Worm (Caenorhabditis elegans) whole organism, L2 larva: Measurements from ENCODE around the gene Y116F11B.6.

Experiments
- F13H6.1 ChIP-seq: sonication (generic microtip); optimal IDR thresholded peaks from 2 replicates; lab custom pipeline; 2016; ENCODE audit warnings: missing genetic modification characterization, missing compliant biosample characterization
- R02D3.7 ChIP-seq: fragments of 150-350 bp; optimal IDR thresholded peaks from 2 replicates; lab custom pipeline; 2014; ENCODE audit warnings: missing biosample characterization, missing genetic modification characterization
- Y55F3AM.14 ChIP-seq: fragments of 200-800 bp; sonication (Bioruptor generic); optimal IDR thresholded peaks from 2 replicates; lab custom pipeline; 2018; ENCODE audit warnings: mild to moderate bottlenecking, missing genetic modification characterization, missing compliant biosample characterization
- ZK546.5 ChIP-seq: sonication (generic microtip); optimal IDR thresholded peaks from 2 replicates; lab custom pipeline; 2017; ENCODE audit warnings: missing biosample characterization, missing genetic modification characterization
- aly-2 ChIP-seq: fragments of 150-350 bp; optimal IDR thresholded peaks from 2 replicates; lab custom pipeline; 2014; ENCODE audit warnings: missing biosample characterization, missing genetic modification characterization
- ama-1 ChIP-seq: fragments of 150-350 bp; optimal IDR thresholded peaks from 2 replicates; lab custom pipeline; 2018; ENCODE audit warnings: inconsistent platforms
- blmp-1 ChIP-seq: sonication (generic microtip); optimal IDR thresholded peaks from 2 replicates; lab custom pipeline; 2017; ENCODE audit warnings: missing genetic modification characterization, mild to moderate bottlenecking, missing compliant biosample characterization, antibody characterized with exemption, moderate library complexity; ENCODE audit not compliant: insufficient read depth
- crh-2 ChIP-seq: sonication (generic microtip); optimal IDR thresholded peaks from 2 replicates; lab custom pipeline; 2017; ENCODE audit warnings: missing biosample characterization, missing genetic modification characterization
- dmd-4 ChIP-seq: sonication (generic microtip); optimal IDR thresholded peaks from 2 replicates; lab custom pipeline; 2017; ENCODE audit warnings: missing biosample characterization, missing genetic modification characterization
- elt-3 ChIP-seq: sonication (generic microtip); optimal IDR thresholded peaks from 2 replicates; lab custom pipeline; 2017; ENCODE audit warnings: missing biosample characterization, missing genetic modification characterization
- lin-11 ChIP-seq: fragments of 150-350 bp; sonication (generic microtip); optimal IDR thresholded peaks from 2 replicates; lab custom pipeline; 2014; ENCODE audit warnings: missing biosample characterization, missing genetic modification characterization, inconsistent platforms, mixed read lengths
- nhr-10 ChIP-seq: sonication (generic microtip); optimal IDR thresholded peaks from 2 replicates; lab custom pipeline; 2017; ENCODE audit warnings: missing biosample characterization, missing genetic modification characterization
- nhr-12 ChIP-seq: fragments of 150-350 bp; optimal IDR thresholded peaks from 2 replicates; lab custom pipeline; 2014; ENCODE audit warnings: missing biosample characterization, missing genetic modification characterization
- nhr-21 ChIP-seq: fragments of 150-350 bp; optimal IDR thresholded peaks from 2 replicates; lab custom pipeline; 2014; ENCODE audit warnings: missing biosample characterization, missing genetic modification characterization
- nhr-237 ChIP-seq: fragments of 150-350 bp; optimal IDR thresholded peaks from 2 replicates; lab custom pipeline; 2014; ENCODE audit warnings: missing biosample characterization, missing genetic modification characterization
- nhr-25 ChIP-seq: fragments of 150-350 bp; sonication (generic microtip); optimal IDR thresholded peaks from 3 replicates; lab custom pipeline; 2014; ENCODE audit warnings: missing biosample characterization, missing genetic modification characterization
- nhr-6 ChIP-seq: fragments of 150-350 bp; optimal IDR thresholded peaks from 2 replicates; lab custom pipeline; 2014; ENCODE audit warnings: missing biosample characterization, missing genetic modification characterization
- sem-4 ChIP-seq: fragments of 150-350 bp; optimal IDR thresholded peaks from 2 replicates; lab custom pipeline; 2014; ENCODE audit warnings: missing biosample characterization, missing genetic modification reagents, missing genetic modification characterization
- sma-3 ChIP-seq: sonication (generic microtip); optimal IDR thresholded peaks from 2 replicates; lab custom pipeline; 2016; ENCODE audit warnings: missing genetic modification reagents, missing genetic modification characterization, missing compliant biosample characterization
- sma-9 ChIP-seq, 2 experiments: fragments of 150-350 bp in 1 of 2; sonication (generic microtip) in 1 of 2; optimal IDR thresholded peaks; 2 replicates each; lab custom pipeline; 2014 to 2016; ENCODE audit warnings: missing genetic modification characterization in 2 of 2, mild to moderate bottlenecking in 1 of 2, missing biosample characterization in 1 of 2, missing compliant biosample characterization in 1 of 2, missing genetic modification reagents in 1 of 2, moderate library complexity in 1 of 2
- snpc-4 ChIP-seq: fragments of 150-350 bp; optimal IDR thresholded peaks from 2 replicates; lab custom pipeline; 2014; ENCODE audit warnings: missing biosample characterization, missing genetic modification characterization
- unc-62 ChIP-seq: fragments of 150-350 bp; optimal IDR thresholded peaks from 2 replicates; lab custom pipeline; 2014; ENCODE audit warnings: missing biosample characterization, missing genetic modification reagents, missing genetic modification characterization
- zag-1 ChIP-seq: fragments of 150-350 bp; optimal IDR thresholded peaks from 2 replicates; lab custom pipeline; 2014; ENCODE audit warnings: missing biosample characterization, missing genetic modification characterization
- ztf-11 ChIP-seq: sonication (generic microtip); optimal IDR thresholded peaks from 2 replicates; lab custom pipeline; 2017; ENCODE audit warnings: missing biosample characterization, missing genetic modification characterization
- ztf-4 ChIP-seq: fragments of 150-350 bp; optimal IDR thresholded peaks from 2 replicates; lab custom pipeline; 2014; ENCODE audit warnings: missing biosample characterization, missing genetic modification characterization

The Y116F11B.6 gene

ce11 chrV:19802797-19803196 lies 43.0 kb downstream of the Y116F11B.6 start:
- no peak for TF ChIP-seq Y55F3AM.14 (GFP tag; lab: Kevin White, UChicago)
- TF ChIP-seq sma-3 (GFP tag; lab: Kevin White, UChicago) = no peak
- no peak for TF ChIP-seq sem-4 (tag; lab: Kevin White, UChicago)
- no peak for TF ChIP-seq ZK546.5 (tag; lab: Kevin White, UChicago)
- TF ChIP-seq nhr-10 (tag; lab: Kevin White, UChicago) = no peak
- no peak for TF ChIP-seq lin-11 (tag; lab: Kevin White, UChicago)
- no peak for TF ChIP-seq blmp-1 (tag; lab: Kevin White, UChicago)
- no peak for TF ChIP-seq elt-3 (tag; lab: Kevin White, UChicago)
- no peak for TF ChIP-seq ztf-4
- no peak for TF ChIP-seq nhr-12 (tag; lab: Kevin White, UChicago)
- no peak for TF ChIP-seq R02D3.7
- no peak for TF ChIP-seq nhr-237 (tag; lab: Kevin White, UChicago)
- no peak for TF ChIP-seq snpc-4 (tag; lab: Kevin White, UChicago)
- no peak for TF ChIP-seq nhr-6
- TF ChIP-seq sma-9 (GFP tag; optimal IDR thresholded peaks at IDR 0.05; lab: Kevin White, UChicago) = no peak
- TF ChIP-seq sma-9 (tag; optimal IDR thresholded peaks at IDR 0.05; lab: Kevin White, UChicago) = no peak
- no peak for TF ChIP-seq crh-2 (tag; lab: Kevin White, UChicago)
- TF ChIP-seq dmd-4 (tag; lab: Kevin White, UChicago) = no peak

DNA sequence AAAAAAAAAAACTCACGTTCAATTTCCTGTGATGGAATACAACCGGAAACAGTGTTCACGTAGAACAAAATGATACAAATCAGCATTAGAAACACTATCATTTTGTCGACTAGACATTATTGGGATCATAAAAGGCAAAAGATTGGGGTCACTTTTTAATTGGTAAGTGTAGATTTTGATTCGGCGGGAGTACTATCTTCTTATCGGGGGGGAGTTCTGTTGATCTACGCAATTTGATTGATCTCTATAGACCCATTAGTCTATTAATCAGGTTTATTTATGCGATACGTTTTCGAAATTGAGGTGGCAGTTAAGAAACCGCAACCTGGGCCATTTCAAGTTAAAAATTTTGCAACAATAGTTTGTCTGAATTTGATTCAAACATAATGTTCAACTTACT lies 44.7 kb downstream of the Y116F11B.6 start, which contains the start of gene Y116F11B.2:
Gene Y116F11B.2 (minus strand): TSS at position 101 of the 400 bp plus-strand sequence.
- TF ChIP-seq zag-1 (tag; lab: Kevin White, UChicago) (no peak), nhr-25 (tag; lab: Kevin White, UChicago) (no peak), unc-62 (GFP tag; lab: Kevin White, UChicago) (no peak), ztf-11 (tag; lab: Kevin White, UChicago) (no peak), nhr-21 (tag; lab: Kevin White, UChicago) (no peak), aly-2 (tag; lab: Kevin White, UChicago) (no peak), ama-1 (lab: Kevin White, UChicago) (no peak), lin-11 (tag; lab: Kevin White, UChicago) (no peak), nhr-10 (tag; lab: Kevin White, UChicago) (no peak)

DNA sequence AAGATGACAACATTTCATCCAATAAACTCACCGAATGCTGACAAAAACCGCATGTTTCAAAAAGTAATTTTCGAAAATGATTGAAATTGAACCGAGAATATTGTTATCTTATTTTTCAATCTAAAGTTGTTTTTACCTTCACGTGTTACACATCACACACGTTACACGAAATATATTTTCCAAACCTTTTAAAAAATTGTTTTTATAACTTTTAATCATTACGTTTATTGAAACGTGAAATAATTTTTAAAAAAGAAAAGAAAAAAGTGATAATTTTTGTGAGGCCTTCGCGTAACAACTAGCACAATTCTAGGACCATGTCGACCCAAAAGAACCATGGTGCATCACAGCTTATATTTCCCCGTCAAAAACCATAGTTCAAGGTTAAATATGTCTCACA lies 50.8 kb downstream of the Y116F11B.6 start, which contains the start of gene M162.7:
Gene M162.7 (minus strand): TSS at position 101 of the 400 bp plus-strand sequence.
- TF ChIP-seq F13H6.1 (tag; lab: Kevin White, UChicago) = no peak
